Fruit fly (Drosophila melanogaster): ENCODE results near the gene jus.
A peak's percentile ranks its signal among the peaks of the same experiment; 100 is the strongest.

The jus gene

dm6 chr3R:29199807-29200693 is 5.3 kb upstream of the jus start, which contains the start of gene CG11899 (continued):
- TF ChIP-seq pdm3 (GFP tag; optimal IDR thresholded peaks at IDR 0.05) (peak; percentile 76), lz (GFP tag; optimal IDR thresholded peaks at IDR 0.05) (peak; percentile 82), CG8319 (GFP tag; optimal IDR thresholded peaks at IDR 0.05) (peak; percentile 54), CG4318 (GFP tag; optimal IDR thresholded peaks at IDR 0.05) (peak; percentile 26), CG11902 (GFP tag; optimal IDR thresholded peaks at IDR 0.05) (peak; percentile 99), CG31627 (GFP tag; optimal IDR thresholded peaks at IDR 0.05) (peak; percentile 74), CG8119 (GFP tag; IDR thresholded peaks at IDR 0.05) (peak; percentile 68), dac (GFP tag; optimal IDR thresholded peaks at IDR 0.05) (peak; percentile 71), CG9139 (GFP tag; optimal IDR thresholded peaks at IDR 0.05) (peak; percentile 59), spab (GFP tag; optimal IDR thresholded peaks at IDR 0.05) (peak; percentile 68), CG16779 (tag; optimal IDR thresholded peaks at IDR 0.05) (peak; percentile 47), fkh (GFP tag; optimal IDR thresholded peaks at IDR 0.05) (peak; percentile 39), net (GFP tag; optimal IDR thresholded peaks at IDR 0.05) (peak; percentile 77), achi (GFP tag; optimal IDR thresholded peaks at IDR 0.05) (peak; percentile 60), CG1621 (tag; optimal IDR thresholded peaks at IDR 0.05) (peak; percentile 93), Blimp-1 (GFP tag; optimal IDR thresholded peaks at IDR 0.05) (peak; percentile 58), CG15336 (GFP tag; IDR thresholded peaks at IDR 0.05) (peak; percentile 78), fd59A (GFP tag; optimal IDR thresholded peaks at IDR 0.05) (peak; percentile 59), salr (GFP tag; optimal IDR thresholded peaks at IDR 0.05) (peak in 1 of 2 experiments; percentile 48), Eip93F (GFP tag; optimal IDR thresholded peaks at IDR 0.05) (peak; percentile 94), CG11762 (GFP tag; optimal IDR thresholded peaks at IDR 0.05; ENCODE audit: insufficient read depth) (peak; percentile 39), dsx (GFP tag; optimal IDR thresholded peaks at IDR 0.05; ENCODE audit: poor library complexity, severe bottlenecking) (peak; percentile 76), CG3032 (tag; optimal IDR thresholded peaks at IDR 0.05) (peak; percentile 56), Ets96B (tag; optimal IDR thresholded peaks at IDR 0.05) (peak; percentile 48), Smox (GFP tag; optimal IDR thresholded peaks at IDR 0.05) (peak; percentile 74), CG10631 (GFP tag; optimal IDR thresholded peaks at IDR 0.05) (peak; percentile 69), acj6 (GFP tag; optimal IDR thresholded peaks at IDR 0.05) (peak; percentile 64), ss (GFP tag; optimal IDR thresholded peaks at IDR 0.05) (peak; percentile 75 to 89), Sox14 (GFP tag; optimal IDR thresholded peaks at IDR 0.05) (peak; percentile 96), CG6808 (GFP tag; optimal IDR thresholded peaks at IDR 0.05) (peak; percentile 67), Eip78C (GFP tag) (peak; percentile 85), Met (GFP tag; optimal IDR thresholded peaks at IDR 0.05) (peak; percentile 87), Gug (GFP tag; IDR thresholded peaks at IDR 0.05) (peak; percentile 38), CG10669 (GFP tag; optimal IDR thresholded peaks at IDR 0.05) (peak; percentile 64), CG8632 (GFP tag; optimal IDR thresholded peaks at IDR 0.05) (peak; percentile 55), topi (GFP tag; optimal IDR thresholded peaks at IDR 0.05) (peak; percentile 83)

- TF ChIP-seq acj6 (GFP tag; optimal IDR thresholded peaks at IDR 0.05) (no peak), Eip78C (GFP tag) (no peak), OdsH (GFP tag; optimal IDR thresholded peaks at IDR 0.05) (no peak), Sox102F (GFP tag; optimal IDR thresholded peaks at IDR 0.05) (no peak), net (GFP tag; optimal IDR thresholded peaks at IDR 0.05) (no peak), CG16779 (tag; optimal IDR thresholded peaks at IDR 0.05) (no peak), CG15336 (GFP tag; IDR thresholded peaks at IDR 0.05) (no peak), Eip93F (GFP tag; optimal IDR thresholded peaks at IDR 0.05) (no peak), CG10669 (GFP tag; optimal IDR thresholded peaks at IDR 0.05) (no peak), CG34406 (GFP tag; optimal IDR thresholded peaks at IDR 0.05) (no peak), eg (GFP tag; IDR thresholded peaks at IDR 0.05) (no peak), topi (GFP tag; optimal IDR thresholded peaks at IDR 0.05) (no peak), salr (GFP tag; optimal IDR thresholded peaks at IDR 0.05) (no peak), spab (GFP tag; optimal IDR thresholded peaks at IDR 0.05) (no peak), fkh (GFP tag; optimal IDR thresholded peaks at IDR 0.05) (no peak)
These were observed 3.5 kb upstream of the jus start for dm6 chr3R:29198299-29198698.

Data from whole organism, prepupa.